Worm (Caenorhabditis elegans) whole organism, L4 larva: ENCODE results near the gene panl-2.
A peak's percentile ranks its signal among the peaks of the same experiment; 100 is the strongest.

Experiments
- F26F4.8 ChIP-seq: fragments of 200-800 bp; sonication (Bioruptor generic); conservative IDR thresholded peaks from 2 replicates; pipeline ENCODE4 v1.3.6; 2022; ENCODE audit warnings: missing genetic modification characterization, missing compliant biosample characterization
- F37D6.2 ChIP-seq: sonication (generic microtip); optimal IDR thresholded peaks from 2 replicates; lab custom pipeline; 2016; ENCODE audit warnings: mild to moderate bottlenecking, missing genetic modification characterization, missing compliant biosample characterization
- arid-1 ChIP-seq: fragments of 200-800 bp; sonication (Bioruptor generic); conservative IDR thresholded peaks from 2 replicates; pipeline ENCODE4 v1.3.6; 2022; ENCODE audit warnings: missing genetic modification reagents, missing genetic modification characterization, missing compliant biosample characterization
- attf-4 ChIP-seq: sonication (generic microtip); optimal IDR thresholded peaks from 3 replicates; lab custom pipeline; 2017; ENCODE audit warnings: missing biosample characterization, missing genetic modification characterization
- ceh-20 ChIP-seq: fragments of 200-800 bp; sonication (Bioruptor generic); IDR thresholded peaks from 2 replicates; pipeline ENCODE4 v1.3.6; 2022; ENCODE audit warnings: missing genetic modification reagents, missing genetic modification characterization, missing compliant biosample characterization
- ceh-44 ChIP-seq: fragments of 200-800 bp; sonication (Bioruptor generic); IDR thresholded peaks from 2 replicates; pipeline ENCODE4 v1.3.6; 2022; ENCODE audit warnings: missing genetic modification reagents, missing genetic modification characterization, missing compliant biosample characterization
- ceh-82 ChIP-seq: sonication (generic microtip); optimal IDR thresholded peaks from 2 replicates; lab custom pipeline; 2017; ENCODE audit warnings: missing biosample characterization, missing genetic modification characterization
- ces-1 ChIP-seq: fragments of 150-350 bp; sonication (generic microtip); optimal IDR thresholded peaks from 4 replicates; lab custom pipeline; 2014; ENCODE audit warnings: missing biosample characterization, missing genetic modification reagents, missing genetic modification characterization
- daf-16 ChIP-seq, 3 experiments: sonication (generic microtip); optimal IDR thresholded peaks; 2 replicates each; lab custom pipeline; 2016 to 2017; ENCODE audit warnings: missing genetic modification characterization in 3 of 3, missing genetic modification reagents in 3 of 3, mild to moderate bottlenecking in 2 of 3, missing compliant biosample characterization in 2 of 3, missing biosample characterization in 1 of 3, moderate library complexity in 1 of 3
- daf-8 ChIP-seq: fragments of 200-800 bp; sonication (Bioruptor generic); IDR thresholded peaks from 2 replicates; pipeline ENCODE4 v1.3.6; 2022; ENCODE audit warnings: missing genetic modification characterization, missing compliant biosample characterization
- dmd-9 ChIP-seq: fragments of 200-800 bp; sonication (Bioruptor generic); IDR thresholded peaks from 2 replicates; pipeline ENCODE4 v1.3.6; 2022; ENCODE audit warnings: missing genetic modification reagents, missing genetic modification characterization, missing compliant biosample characterization
- dpl-1 ChIP-seq: fragments of 150-350 bp; optimal IDR thresholded peaks from 2 replicates; lab custom pipeline; 2014; ENCODE audit warnings: missing biosample characterization, missing genetic modification reagents, missing genetic modification characterization
- dve-1 ChIP-seq: sonication (generic microtip); optimal IDR thresholded peaks from 2 replicates; lab custom pipeline; 2017; ENCODE audit warnings: antibody characterized with exemption, mild to moderate bottlenecking, missing genetic modification characterization, missing compliant biosample characterization; ENCODE audit not compliant: insufficient read depth
- gei-8 ChIP-seq: fragments of 200-800 bp; sonication (Bioruptor generic); optimal IDR thresholded peaks from 2 replicates; lab custom pipeline; 2018; ENCODE audit warnings: mild to moderate bottlenecking, missing genetic modification characterization, missing compliant biosample characterization
- hif-1 ChIP-seq, 2 experiments: sonication (generic microtip); optimal IDR thresholded peaks; 2 replicates each; lab custom pipeline; 2016 to 2017; ENCODE audit warnings: missing compliant biosample characterization in 2 of 2, missing genetic modification characterization in 2 of 2, missing genetic modification reagents in 2 of 2, missing genotype in 2 of 2, mild to moderate bottlenecking in 1 of 2
- hlh-11 ChIP-seq: fragments of 200-800 bp; sonication (Bioruptor generic); optimal IDR thresholded peaks from 2 replicates; lab custom pipeline; 2018; ENCODE audit warnings: mild to moderate bottlenecking, missing genetic modification characterization, missing compliant biosample characterization
- hlh-30 ChIP-seq: sonication (generic microtip); optimal IDR thresholded peaks from 2 replicates; lab custom pipeline; 2017; ENCODE audit warnings: antibody characterized with exemption, mild to moderate bottlenecking, missing genetic modification characterization, missing compliant biosample characterization; ENCODE audit not compliant: insufficient read depth
- lin-1 ChIP-seq: fragments of 200-800 bp; sonication (Bioruptor generic); IDR thresholded peaks from 2 replicates; pipeline ENCODE4 v1.3.6; 2022; ENCODE audit warnings: missing genetic modification reagents, missing genetic modification characterization, missing compliant biosample characterization
- lin-13 ChIP-seq: fragments of 150-350 bp; optimal IDR thresholded peaks from 2 replicates; lab custom pipeline; 2014; ENCODE audit warnings: missing biosample characterization, missing genetic modification reagents, missing genetic modification characterization
- lin-29 ChIP-seq: fragments of 200-800 bp; sonication (Bioruptor generic); IDR thresholded peaks from 2 replicates; pipeline ENCODE4 v1.3.6; 2022; ENCODE audit warnings: missing genetic modification reagents, missing genetic modification characterization, missing compliant biosample characterization
- lsy-2 ChIP-seq, 2 experiments: fragments of 150-350 bp in 1 of 2; sonication (generic microtip) in 1 of 2; optimal IDR thresholded peaks; 2 replicates each; lab custom pipeline; 2014 to 2017; ENCODE audit warnings: missing biosample characterization in 2 of 2, missing genetic modification characterization in 2 of 2
- madf-9 ChIP-seq: fragments of 200-800 bp; sonication (Bioruptor generic); conservative IDR thresholded peaks from 2 replicates; pipeline ENCODE4 v1.3.6; 2022; ENCODE audit warnings: missing genetic modification reagents, missing genetic modification characterization, missing compliant biosample characterization
- mdl-1 ChIP-seq, 2 experiments: fragments of 150-350 bp in 1 of 2; sonication (generic microtip) in 1 of 2; optimal IDR thresholded peaks; 2 replicates each; lab custom pipeline; 2014 to 2017; ENCODE audit warnings: missing biosample characterization in 2 of 2, missing genetic modification characterization in 2 of 2
- mes-2 ChIP-seq: sonication (generic microtip); optimal IDR thresholded peaks from 2 replicates; lab custom pipeline; 2016; ENCODE audit warnings: missing genotype, mild to moderate bottlenecking, missing genetic modification characterization, missing compliant biosample characterization; ENCODE audit not compliant: poor library complexity, severe bottlenecking
- mxl-2 ChIP-seq: fragments of 200-800 bp; sonication (Bioruptor generic); conservative IDR thresholded peaks from 2 replicates; pipeline ENCODE4 v1.3.6; 2022; ENCODE audit warnings: missing genetic modification reagents, missing genetic modification characterization, missing compliant biosample characterization
- mxl-3 ChIP-seq: fragments of 200-800 bp; sonication (Bioruptor generic); optimal IDR thresholded peaks from 2 replicates; lab custom pipeline; 2018; ENCODE audit warnings: mild to moderate bottlenecking, missing genetic modification characterization, missing compliant biosample characterization
- nhr-111 ChIP-seq: fragments of 200-800 bp; sonication (Bioruptor generic); optimal IDR thresholded peaks from 2 replicates; lab custom pipeline; 2018; ENCODE audit warnings: mild to moderate bottlenecking, missing genetic modification characterization, missing compliant biosample characterization
- nhr-28 ChIP-seq: fragments of 150-350 bp; optimal IDR thresholded peaks from 2 replicates; lab custom pipeline; 2014; ENCODE audit warnings: missing biosample characterization, missing genetic modification characterization
- nhr-41 ChIP-seq: fragments of 200-800 bp; sonication (Bioruptor generic); IDR thresholded peaks from 2 replicates; pipeline ENCODE4 v1.3.6; 2022; ENCODE audit warnings: missing genetic modification reagents, missing genetic modification characterization, missing compliant biosample characterization
- pha-4 ChIP-seq, 2 experiments: fragments of 150-350 bp in 1 of 2; fragments of 200-800 bp in 1 of 2; sonication (Bioruptor generic) in 1 of 2; IDR thresholded peaks in 1 of 2; optimal IDR thresholded peaks in 1 of 2; 2 replicates each; pipeline versions ENCODE4 v1.3.6 to Lab custom; 2014 to 2022; ENCODE audit warnings: missing genetic modification characterization in 2 of 2, missing genetic modification reagents in 2 of 2, missing biosample characterization in 1 of 2, missing compliant biosample characterization in 1 of 2
- sdz-12 ChIP-seq: fragments of 200-800 bp; sonication (Bioruptor generic); optimal IDR thresholded peaks from 2 replicates; lab custom pipeline; 2018; ENCODE audit warnings: mild to moderate bottlenecking, missing genetic modification characterization, missing compliant biosample characterization
- set-16 ChIP-seq: fragments of 200-800 bp; sonication (Bioruptor generic); IDR thresholded peaks from 2 replicates; pipeline ENCODE4 v1.3.6; 2022; ENCODE audit warnings: missing genetic modification reagents, missing genetic modification characterization, missing compliant biosample characterization
- unc-39 ChIP-seq: sonication (generic microtip); optimal IDR thresholded peaks from 2 replicates; lab custom pipeline; 2017; ENCODE audit warnings: missing biosample characterization, missing genetic modification characterization
- unc-62 ChIP-seq, 3 experiments: fragments of 150-350 bp in 1 of 3; sonication (generic microtip); optimal IDR thresholded peaks in 2 of 3; peaks in 1 of 3; 1 replicate in 1 of 3; 2 replicates in 2 of 3; lab custom pipeline; 2014 to 2017; ENCODE audit warnings: missing biosample characterization in 3 of 3, missing genetic modification characterization in 3 of 3, missing genetic modification reagents in 3 of 3, missing genotype in 1 of 3
- vab-7 ChIP-seq: fragments of 200-800 bp; sonication (Bioruptor generic); IDR thresholded peaks from 2 replicates; pipeline ENCODE4 v1.3.6; 2022; ENCODE audit warnings: missing genetic modification reagents, missing genetic modification characterization, missing compliant biosample characterization
- zip-11 ChIP-seq: fragments of 200-800 bp; sonication (Bioruptor generic); IDR thresholded peaks from 2 replicates; pipeline ENCODE4 v1.3.6; 2022; ENCODE audit warnings: missing genetic modification characterization, missing compliant biosample characterization

The panl-2 gene

ce11 chrIII:6953373-6953772 is 14.6 kb downstream of the panl-2 start:
- TF ChIP-seq nhr-41 (GFP tag; lab: Robert Waterston, UW) (no peak), set-16 (GFP tag; lab: Robert Waterston, UW) (peak; percentile 43; the same call in 1 of the 2 replicates)

DNA sequence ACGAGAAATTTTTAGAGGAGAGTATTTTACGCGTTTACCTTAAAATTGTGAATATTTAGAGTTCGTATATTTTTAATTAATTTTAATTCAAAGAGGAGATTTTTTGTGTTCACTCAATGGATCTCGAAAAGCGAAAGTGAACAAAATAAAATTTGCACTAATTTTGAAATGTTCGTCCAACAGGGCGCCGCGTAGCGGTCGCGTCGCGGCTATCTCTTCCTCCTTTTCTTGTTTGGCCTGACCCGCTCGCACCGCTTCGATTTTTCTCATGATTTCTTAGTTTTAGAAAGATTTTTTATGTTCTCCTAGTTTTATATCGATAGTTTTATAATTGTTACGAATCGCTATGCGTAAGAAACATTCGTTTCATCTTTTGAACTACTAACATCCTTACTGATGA is 16.5 kb downstream of the panl-2 start:
- no peak for TF ChIP-seq daf-8
- TF ChIP-seq dpl-1 = peak; percentile 31
- TF ChIP-seq lsy-2 (tag; optimal IDR thresholded peaks at IDR 0.05; lab: Kevin White, UChicago) = peak in 1 of 2 experiments; percentile 49
- TF ChIP-seq hlh-30 (tag; lab: Kevin White, UChicago) = peak; percentile 4
- TF ChIP-seq, all 104 proteins: peak for 3

ce11 chrIII:6947896-6948295 is 20.0 kb downstream of the panl-2 start:
- TF ChIP-seq ceh-20 (GFP tag; lab: Robert Waterston, UW) (no peak), dpl-1 (no peak), arid-1 (no peak), hif-1 (tag; optimal IDR thresholded peaks at IDR 0.05; lab: Kevin White, UChicago) (peak in 1 of 2 experiments; percentile 9), F26F4.8 (GFP tag; lab: Robert Waterston, UW) (no peak), nhr-111 (GFP tag; lab: Kevin White, UChicago) (no peak), madf-9 (no peak), F37D6.2 (tag; lab: Kevin White, UChicago) (no peak), unc-62 (GFP tag; optimal IDR thresholded peaks at IDR 0.05 in 1 of 2; lab: Kevin White, UChicago) (no peak), unc-62 (tag; optimal IDR thresholded peaks at IDR 0.05; lab: Kevin White, UChicago) (no peak), sdz-12 (GFP tag; lab: Kevin White, UChicago) (no peak), dmd-9 (GFP tag; lab: Robert Waterston, UW) (no peak), lin-1 (GFP tag; lab: Robert Waterston, UW) (no peak), ces-1 (GFP tag; lab: Kevin White, UChicago) (no peak), lin-13 (GFP tag; lab: Kevin White, UChicago) (no peak), mxl-3 (GFP tag; lab: Kevin White, UChicago) (peak; percentile 26), nhr-41 (GFP tag; lab: Robert Waterston, UW) (no peak), lsy-2 (tag; optimal IDR thresholded peaks at IDR 0.05; lab: Kevin White, UChicago) (peak in 1 of 2 experiments; percentile 21), dve-1 (tag; lab: Kevin White, UChicago) (no peak), hlh-11 (tag; lab: Kevin White, UChicago) (peak; percentile 48), vab-7 (no peak), zip-11 (no peak), pha-4 (GFP tag; IDR thresholded peaks at IDR 0.05; lab: Robert Waterston, UW) (no peak), pha-4 (tag; optimal IDR thresholded peaks at IDR 0.05; lab: Kevin White, UChicago) (no peak), ceh-44 (GFP tag; lab: Robert Waterston, UW) (no peak), mdl-1 (tag; optimal IDR thresholded peaks at IDR 0.05; lab: Kevin White, UChicago) (peak in 1 of 2 experiments; percentile 16), nhr-28 (tag; lab: Kevin White, UChicago) (peak; percentile 63), hlh-30 (tag; lab: Kevin White, UChicago) (peak; percentile 86), daf-16 (GFP tag; optimal IDR thresholded peaks at IDR 0.05; lab: Kevin White, UChicago) (no peak), daf-16 (tag; optimal IDR thresholded peaks at IDR 0.05; lab: Kevin White, UChicago) (peak; percentile 9), lin-29 (GFP tag; lab: Robert Waterston, UW) (no peak), attf-4 (tag; lab: Kevin White, UChicago) (no peak), unc-39 (no peak), mes-2 (tag; lab: Kevin White, UChicago) (no peak), ceh-82 (tag; lab: Kevin White, UChicago) (no peak), gei-8 (GFP tag; lab: Kevin White, UChicago) (no peak), mxl-2 (GFP tag; lab: Robert Waterston, UW) (no peak)
